Fruit fly (Drosophila melanogaster) whole organism, embryonic: ENCODE results near the gene Herc4.
A peak's percentile ranks its signal among the peaks of the same experiment; 100 is the strongest.

Source experiments
- Ada2b ChIP-seq: fragments of 200-800 bp; sonication (Bioruptor generic); IDR thresholded peaks from 2 replicates; pipeline ENCODE4 v1.3.6; 2022; ENCODE audit warnings: missing biosample characterization, missing genetic modification characterization
- BtbVII ChIP-seq: fragments of 200-800 bp; sonication (Bioruptor generic); optimal IDR thresholded peaks from 3 replicates; lab custom pipeline; 2017; ENCODE audit warnings: missing biosample characterization, mild to moderate bottlenecking, missing genetic modification characterization
- CG10565 ChIP-seq: fragments of 200-800 bp; sonication (Bioruptor generic); optimal IDR thresholded peaks from 3 replicates; lab custom pipeline; 2016; ENCODE audit warnings: missing biosample characterization, mild to moderate bottlenecking, missing genetic modification characterization
- CG15269 ChIP-seq: fragments of 200-800 bp; sonication (Bioruptor generic); optimal IDR thresholded peaks from 2 replicates; lab custom pipeline; 2018; ENCODE audit warnings: missing biosample characterization, mild to moderate bottlenecking, missing genetic modification characterization, moderate library complexity
- CG15479 ChIP-seq: fragments of 200-800 bp; sonication (Bioruptor generic); optimal IDR thresholded peaks from 3 replicates; lab custom pipeline; 2019; ENCODE audit warnings: missing biosample characterization, mild to moderate bottlenecking, missing genetic modification characterization, moderate library complexity
- CG1647 ChIP-seq: fragments of 200-800 bp; sonication (Bioruptor generic); optimal IDR thresholded peaks from 3 replicates; lab custom pipeline; 2016; ENCODE audit warnings: missing biosample characterization, missing genetic modification characterization
- CG16863 ChIP-seq: fragments of 200-800 bp; sonication (Bioruptor generic); optimal IDR thresholded peaks from 3 replicates; lab custom pipeline; 2016; ENCODE audit warnings: missing biosample characterization, missing genetic modification characterization
- CG17328 ChIP-seq: fragments of 200-800 bp; sonication (Bioruptor generic); IDR thresholded peaks from 2 replicates; pipeline ENCODE4 v1.3.6; 2022; ENCODE audit warnings: missing biosample characterization, missing genetic modification characterization
- CG18262 ChIP-seq: fragments of 200-800 bp; optimal IDR thresholded peaks from 3 replicates; lab custom pipeline; 2019; ENCODE audit warnings: missing biosample characterization, mild to moderate bottlenecking, missing genetic modification characterization, moderate library complexity
- CG2712 ChIP-seq: fragments of 200-800 bp; optimal IDR thresholded peaks from 3 replicates; lab custom pipeline; 2019; ENCODE audit warnings: missing biosample characterization, mild to moderate bottlenecking, missing genetic modification characterization, moderate library complexity
- CG31224 ChIP-seq: fragments of 200-800 bp; sonication (Bioruptor generic); IDR thresholded peaks from 2 replicates; pipeline ENCODE4 v1.3.6; 2022; ENCODE audit warnings: missing biosample characterization, missing genetic modification characterization
- CG31365 ChIP-seq: fragments of 200-800 bp; sonication (Bioruptor generic); optimal IDR thresholded peaks from 2 replicates; lab custom pipeline; 2018; ENCODE audit warnings: missing biosample characterization, mild to moderate bottlenecking, missing genetic modification characterization
- CG3281 ChIP-seq: fragments of 200-800 bp; sonication (Bioruptor generic); optimal IDR thresholded peaks from 3 replicates; lab custom pipeline; 2017; ENCODE audit warnings: missing biosample characterization, mild to moderate bottlenecking, missing genetic modification characterization
- CG3726 ChIP-seq: fragments of 200-800 bp; sonication (Bioruptor generic); IDR thresholded peaks from 3 replicates; pipeline ENCODE4, ENCODE4 v1.3.6; 2022; ENCODE audit warnings: missing biosample characterization, missing genetic modification characterization
- CG42726 ChIP-seq: fragments of 200-800 bp; sonication (Bioruptor generic); IDR thresholded peaks from 2 replicates; pipeline ENCODE4 v1.3.6; 2022; ENCODE audit warnings: missing biosample characterization, missing genetic modification characterization; ENCODE audit not compliant: partially characterized antibody
- CG4854 ChIP-seq: fragments of 200-800 bp; sonication (Bioruptor generic); optimal IDR thresholded peaks from 2 replicates; lab custom pipeline; 2016; ENCODE audit warnings: missing biosample characterization, missing genetic modification characterization, inconsistent platforms
- CG6689 ChIP-seq: fragments of 200-800 bp; sonication (Bioruptor generic); IDR thresholded peaks from 2 replicates; pipeline ENCODE4 v1.3.6; 2022; ENCODE audit warnings: missing biosample characterization, missing genetic modification characterization
- CG7271 ChIP-seq: fragments of 200-800 bp; sonication (Bioruptor generic); optimal IDR thresholded peaks from 2 replicates; lab custom pipeline; 2018; ENCODE audit warnings: missing biosample characterization, mild to moderate bottlenecking, missing genetic modification characterization, moderate library complexity
- CG7556 ChIP-seq: fragments of 200-800 bp; sonication (Bioruptor generic); optimal IDR thresholded peaks from 2 replicates; lab custom pipeline; 2017; ENCODE audit warnings: missing biosample characterization, mild to moderate bottlenecking, missing genetic modification characterization
- CG8478 ChIP-seq: fragments of >200 bp; optimal IDR thresholded peaks from 2 replicates; lab custom pipeline; 2018
- CG9727 ChIP-seq: fragments of 200-800 bp; sonication (Bioruptor generic); optimal IDR thresholded peaks from 3 replicates; lab custom pipeline; 2017; ENCODE audit warnings: missing biosample characterization, mild to moderate bottlenecking, missing genetic modification characterization
- D ChIP-seq, 2 experiments: fragments of 200-800 bp in 1 of 2; fragments of >200 bp in 1 of 2; sonication (Bioruptor generic) in 1 of 2; optimal IDR thresholded peaks; 2 replicates in 1 of 2; 3 replicates in 1 of 2; lab custom pipeline; 2017; ENCODE audit warnings: mild to moderate bottlenecking in 1 of 2, missing biosample characterization in 1 of 2, missing genetic modification characterization in 1 of 2, missing genetic modification reagents in 1 of 2
- Dip3 ChIP-seq: fragments of 200-800 bp; sonication (Bioruptor generic); optimal IDR thresholded peaks from 3 replicates; lab custom pipeline; 2016; ENCODE audit warnings: missing biosample characterization, missing genetic modification characterization
- Ets65A ChIP-seq: fragments of 200-800 bp; sonication (Bioruptor generic); peaks from one replicate; lab custom pipeline; 2016; ENCODE audit warnings: missing biosample characterization, missing genetic modification characterization
- HLH3B ChIP-seq: fragments of 200-800 bp; sonication (Bioruptor generic); IDR thresholded peaks from 2 replicates; pipeline ENCODE4 v1.3.6; 2022; ENCODE audit warnings: missing biosample characterization, missing genetic modification characterization
- HLH54F ChIP-seq: fragments of 200-800 bp; sonication (Bioruptor generic); optimal IDR thresholded peaks from 3 replicates; lab custom pipeline; 2016; ENCODE audit warnings: missing biosample characterization, missing genetic modification characterization
- Hsf ChIP-seq: fragments of 200-800 bp; sonication (Bioruptor generic); optimal IDR thresholded peaks from 3 replicates; lab custom pipeline; 2016; ENCODE audit warnings: missing biosample characterization, missing genetic modification characterization
- Lim3 ChIP-seq: fragments of 200-800 bp; sonication (Bioruptor generic); IDR thresholded peaks from 2 replicates; pipeline ENCODE4 v1.3.6; 2022; ENCODE audit warnings: missing biosample characterization, missing genetic modification characterization
- MBD-R2 ChIP-seq: fragments of 200-800 bp; sonication (Bioruptor generic); IDR thresholded peaks from 2 replicates; pipeline ENCODE4 v1.3.6; 2022; ENCODE audit warnings: missing biosample characterization, missing genetic modification characterization
- Meics ChIP-seq: fragments of 200-800 bp; sonication (Bioruptor generic); optimal IDR thresholded peaks from 2 replicates; lab custom pipeline; 2017; ENCODE audit warnings: missing biosample characterization, mild to moderate bottlenecking, missing genetic modification characterization
- Oaz ChIP-seq: fragments of 200-800 bp; sonication (Bioruptor generic); IDR thresholded peaks from 2 replicates; pipeline ENCODE4 v1.3.6; 2022; ENCODE audit warnings: missing biosample characterization, missing genetic modification characterization
- Rfx ChIP-seq: fragments of 200-800 bp; sonication (Bioruptor generic); IDR thresholded peaks from 2 replicates; pipeline ENCODE4 v1.3.6; 2022; ENCODE audit warnings: missing biosample characterization, missing genetic modification characterization
- Sox102F ChIP-seq: fragments of 200-800 bp; sonication (Bioruptor generic); optimal IDR thresholded peaks from 2 replicates; lab custom pipeline; 2018; ENCODE audit warnings: missing biosample characterization, mild to moderate bottlenecking, missing genetic modification characterization, moderate library complexity
- YL-1 ChIP-seq: fragments of 200-800 bp; sonication (Bioruptor generic); optimal IDR thresholded peaks from 3 replicates; lab custom pipeline; 2017; ENCODE audit warnings: missing biosample characterization, mild to moderate bottlenecking, missing genetic modification characterization
- bowl ChIP-seq: fragments of 200-800 bp; sonication (Bioruptor generic); IDR thresholded peaks from 2 replicates; pipeline ENCODE4 v1.3.6; 2022; ENCODE audit warnings: missing biosample characterization, missing genetic modification characterization
- cg ChIP-seq: fragments of 200-800 bp; sonication (Bioruptor generic); optimal IDR thresholded peaks from 3 replicates; lab custom pipeline; 2019; ENCODE audit warnings: missing biosample characterization, mild to moderate bottlenecking, missing genetic modification characterization, moderate library complexity
- chinmo ChIP-seq: fragments of 200-800 bp; sonication (Bioruptor generic); IDR thresholded peaks from 4 replicates; pipeline ENCODE4 v1.3.6; 2022; ENCODE audit warnings: missing biosample characterization, missing genetic modification characterization; ENCODE audit not compliant: partially characterized antibody
- dysf ChIP-seq: fragments of 200-800 bp; sonication (Bioruptor generic); IDR thresholded peaks from 3 replicates; pipeline ENCODE4 v1.3.6; 2022; ENCODE audit warnings: missing biosample characterization, missing genetic modification characterization
- fd96Cb ChIP-seq: fragments of 200-800 bp; sonication (Bioruptor generic); optimal IDR thresholded peaks from 2 replicates; lab custom pipeline; 2018; ENCODE audit warnings: missing biosample characterization, mild to moderate bottlenecking, missing genetic modification characterization, moderate library complexity
- grn ChIP-seq: fragments of 200-800 bp; sonication (Bioruptor generic); optimal IDR thresholded peaks from 3 replicates; lab custom pipeline; 2017; ENCODE audit warnings: missing biosample characterization, missing genetic modification characterization
- hbn ChIP-seq: fragments of 200-800 bp; sonication (Bioruptor generic); IDR thresholded peaks from 2 replicates; pipeline ENCODE4 v1.3.6; 2022; ENCODE audit warnings: missing biosample characterization, missing genetic modification characterization; ENCODE audit not compliant: partially characterized antibody
- lbe ChIP-seq: fragments of 200-800 bp; sonication (Bioruptor generic); optimal IDR thresholded peaks from 2 replicates; lab custom pipeline; 2016; ENCODE audit warnings: missing biosample characterization, mild to moderate bottlenecking, missing genetic modification characterization
- pan ChIP-seq, 4 experiments: fragments of >200 bp in 3 of 4; fragments of 200-800 bp in 1 of 4; sonication (Bioruptor generic) in 1 of 4; optimal IDR thresholded peaks in 3 of 4; IDR thresholded peaks in 1 of 4; 2 replicates each; pipeline versions ENCODE4 v1.3.6 to Lab custom; 2017 to 2022; ENCODE audit warnings: missing biosample characterization in 2 of 4, missing genetic modification characterization in 2 of 4, mixed read lengths in 1 of 4
- pho ChIP-seq: fragments of 200-800 bp; sonication (Bioruptor generic); optimal IDR thresholded peaks from 2 replicates; lab custom pipeline; 2016; ENCODE audit warnings: missing biosample characterization, missing genetic modification characterization
- scrt ChIP-seq: fragments of 200-800 bp; sonication (Bioruptor generic); optimal IDR thresholded peaks from 2 replicates; lab custom pipeline; 2018; ENCODE audit warnings: missing biosample characterization, mild to moderate bottlenecking, missing genetic modification characterization, moderate library complexity
- stc ChIP-seq: fragments of 200-800 bp; sonication (Bioruptor generic); IDR thresholded peaks from 2 replicates; pipeline ENCODE4 v1.3.6; 2022; ENCODE audit warnings: missing biosample characterization, missing genetic modification characterization
- stwl ChIP-seq: fragments of 200-800 bp; sonication (Bioruptor generic); optimal IDR thresholded peaks from 3 replicates; lab custom pipeline; 2018; ENCODE audit warnings: missing biosample characterization, mild to moderate bottlenecking, missing genetic modification characterization, moderate library complexity

Herc4 gene

DNA sequence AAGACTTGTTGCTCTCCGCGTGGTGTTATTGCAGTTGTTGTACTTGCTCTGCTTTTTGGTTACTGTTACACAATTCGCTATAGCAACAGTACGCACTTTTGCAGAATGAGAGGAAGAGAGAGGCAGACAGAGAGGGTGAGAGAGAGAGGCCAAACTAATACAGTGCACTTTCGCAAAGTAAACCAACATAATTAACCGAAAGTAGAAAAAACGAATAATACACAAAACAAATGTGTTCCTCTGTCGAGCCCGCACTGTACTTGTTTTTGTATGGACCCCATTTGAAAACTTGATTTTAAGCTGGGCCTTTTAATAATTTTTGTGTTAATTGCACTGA lies 21.9 kb downstream of the Herc4 start (continued):
- peak; percentile 61 for TF ChIP-seq stc
- peak; percentile 58 for TF ChIP-seq CG6689 (GFP tag; lab: Robert Waterston, UW)
- no peak for TF ChIP-seq CG8478 (lab: Kevin White, UChicago)
- no peak for TF ChIP-seq Oaz (GFP tag; lab: Robert Waterston, UW)
- 0 out of 2 replicates have a peak, but pooled peaks have one; percentile 17 for TF ChIP-seq Lim3 (GFP tag; lab: Robert Waterston, UW)
- TF ChIP-seq CG31224 (GFP tag; lab: Robert Waterston, UW): peak; percentile 54
- no peak for TF ChIP-seq stwl
- peak; percentile 56 for TF ChIP-seq CG15269
- TF ChIP-seq CG2712: peak; percentile 21
- TF ChIP-seq Hsf (GFP tag; lab: Kevin White, UChicago): peak; percentile 37
- no peak for TF ChIP-seq CG16863 (GFP tag; lab: Kevin White, UChicago)
- peak; percentile 19 for TF ChIP-seq Sox102F (GFP tag; lab: Kevin White, UChicago)
- TF ChIP-seq CG31365 (tag; lab: Kevin White, UChicago): peak; percentile 7
- peak; percentile 66; the same call in 1 of the 4 replicates for TF ChIP-seq chinmo (GFP tag; lab: Robert Waterston, UW)
- peak; percentile 71 for TF ChIP-seq Ada2b (GFP tag; lab: Robert Waterston, UW)
- TF ChIP-seq CG7271 (tag; lab: Kevin White, UChicago): no peak
- peak; percentile 49; the same call in 1 of the 2 replicates for TF ChIP-seq bowl
- no peak for TF ChIP-seq CG42726 (GFP tag; lab: Robert Waterston, UW)
- TF ChIP-seq CG3726: no peak
- TF ChIP-seq D (optimal IDR thresholded peaks at IDR 0.05; lab: Kevin White, UChicago): no peak
- no peak for TF ChIP-seq D (GFP tag; optimal IDR thresholded peaks at IDR 0.05; lab: Kevin White, UChicago)
- TF ChIP-seq CG17328 (GFP tag; lab: Robert Waterston, UW): 0 out of 2 replicates have a peak, but pooled peaks have one; percentile 53
- no peak for TF ChIP-seq hbn (GFP tag; lab: Robert Waterston, UW)
- TF ChIP-seq CG10565 (GFP tag; lab: Kevin White, UChicago): no peak
- peak; percentile 84 for TF ChIP-seq Rfx (GFP tag; lab: Robert Waterston, UW)
- TF ChIP-seq Dip3 (GFP tag; lab: Kevin White, UChicago): no peak

dm6 chr3L:1335989-1336961 lies 22.8 kb downstream of the Herc4 start:
- peak; percentile 36; the same call in 1 of the 2 replicates for TF ChIP-seq MBD-R2 (GFP tag; lab: Robert Waterston, UW)
- peak; percentile 48 for TF ChIP-seq lbe (GFP tag; lab: Kevin White, UChicago)
- no peak for TF ChIP-seq CG18262 (tag; lab: Kevin White, UChicago)
- peak; percentile 93 for TF ChIP-seq grn (GFP tag; lab: Kevin White, UChicago)
- 0 out of 3 replicates have a peak, but pooled peaks have one; percentile 22 for TF ChIP-seq dysf (GFP tag; lab: Robert Waterston, UW)
- peak; percentile 77 for TF ChIP-seq Ets65A
- TF ChIP-seq CG1647: no peak
- TF ChIP-seq CG4854 (GFP tag; lab: Kevin White, UChicago): no peak
- peak; percentile 7 for TF ChIP-seq CG7556 (GFP tag; lab: Kevin White, UChicago)
- TF ChIP-seq HLH3B (GFP tag; lab: Robert Waterston, UW): 0 out of 2 replicates have a peak, but pooled peaks have one; percentile 5
- peak; percentile 9 for TF ChIP-seq CG3281 (GFP tag; lab: Kevin White, UChicago)
- TF ChIP-seq CG15479: peak; percentile 55
- peak; percentile 26 for TF ChIP-seq cg (GFP tag; lab: Kevin White, UChicago)
- TF ChIP-seq pho: no peak
- TF ChIP-seq HLH54F (GFP tag; lab: Kevin White, UChicago): no peak
- peak; percentile 22 for TF ChIP-seq BtbVII (GFP tag; lab: Kevin White, UChicago)
- no peak for TF ChIP-seq fd96Cb (tag; lab: Kevin White, UChicago)
- peak; percentile 47; the same call in 1 of the 2 replicates for TF ChIP-seq stc
- no peak for TF ChIP-seq scrt (GFP tag; lab: Kevin White, UChicago)
- no peak for TF ChIP-seq YL-1 (GFP tag; lab: Kevin White, UChicago)
- peak; percentile 38 for TF ChIP-seq Meics
- TF ChIP-seq pan (optimal IDR thresholded peaks at IDR 0.05; lab: Kevin White, UChicago): no peak
- TF ChIP-seq pan (GFP tag; optimal IDR thresholded peaks at IDR 0.05 in 1 of 2, IDR thresholded peaks at IDR 0.05 in 1 of 2): peak in 1 of 2 experiments; percentile 22
- TF ChIP-seq CG9727: peak; percentile 7
